Fruit fly (Drosophila melanogaster) whole organism, prepupa: Measurements from ENCODE around the gene Polr2C.
A peak's percentile ranks its signal among the peaks of the same experiment; 100 is the strongest.

ENCODE experiments used
- CG3032 ChIP-seq: fragments of 200-800 bp; optimal IDR thresholded peaks from 2 replicates; lab custom pipeline; 2019; ENCODE audit warnings: missing biosample characterization, mild to moderate bottlenecking, missing genetic modification characterization, moderate library complexity
- CG31627 ChIP-seq: fragments of 200-800 bp; sonication (Bioruptor generic); optimal IDR thresholded peaks from 3 replicates; lab custom pipeline; 2016; ENCODE audit warnings: missing biosample characterization, missing genetic modification characterization
- CG34406 ChIP-seq: fragments of 200-800 bp; sonication (Bioruptor generic); optimal IDR thresholded peaks from 3 replicates; lab custom pipeline; 2016; ENCODE audit warnings: missing biosample characterization, missing genetic modification characterization
- CG3919 ChIP-seq: fragments of 200-800 bp; sonication (Bioruptor generic); optimal IDR thresholded peaks from 3 replicates; lab custom pipeline; 2016; ENCODE audit warnings: missing biosample characterization, missing genetic modification characterization
- CG6808 ChIP-seq: fragments of 200-800 bp; sonication (Bioruptor generic); optimal IDR thresholded peaks from 3 replicates; lab custom pipeline; 2017; ENCODE audit warnings: missing biosample characterization, missing genetic modification characterization, mild to moderate bottlenecking, moderate library complexity, missing genetic modification reagents
- CG6854 ChIP-seq: fragments of 200-800 bp; sonication (Bioruptor generic); optimal IDR thresholded peaks from 2 replicates; lab custom pipeline; 2017; ENCODE audit warnings: missing biosample characterization, mild to moderate bottlenecking, missing genetic modification characterization
- CG8119 ChIP-seq: fragments of 200-800 bp; sonication (Bioruptor generic); IDR thresholded peaks from 3 replicates; pipeline ENCODE4 v1.3.6; 2022; ENCODE audit warnings: missing biosample characterization, missing genetic modification characterization
- CG8319 ChIP-seq: fragments of 200-800 bp; sonication (Bioruptor generic); optimal IDR thresholded peaks from 3 replicates; lab custom pipeline; 2016; ENCODE audit warnings: missing biosample characterization, missing genetic modification characterization
- Eip75B ChIP-seq: fragments of 200-800 bp; sonication (Bioruptor generic); optimal IDR thresholded peaks from 3 replicates; lab custom pipeline; 2016; ENCODE audit warnings: missing biosample characterization, missing genetic modification characterization
- Eip78C ChIP-seq: fragments of 200-800 bp; sonication (Bioruptor generic); peaks from one replicate; lab custom pipeline; 2016; ENCODE audit warnings: missing biosample characterization, missing genetic modification characterization
- Hr38 ChIP-seq: sonication (Bioruptor generic); optimal IDR thresholded peaks from 2 replicates; lab custom pipeline; 2016; ENCODE audit warnings: missing biosample characterization, missing genetic modification characterization
- Hr4 ChIP-seq: fragments of 200-800 bp; sonication (Bioruptor generic); optimal IDR thresholded peaks from 3 replicates; lab custom pipeline; 2016; ENCODE audit warnings: missing biosample characterization, missing genetic modification characterization
- OdsH ChIP-seq: fragments of 200-800 bp; sonication (Bioruptor generic); optimal IDR thresholded peaks from 3 replicates; lab custom pipeline; 2016; ENCODE audit warnings: missing biosample characterization, missing genetic modification characterization
- Sox14 ChIP-seq: fragments of 200-800 bp; sonication (Bioruptor generic); optimal IDR thresholded peaks from 3 replicates; lab custom pipeline; 2016; ENCODE audit warnings: missing biosample characterization, missing genetic modification characterization
- achi ChIP-seq: fragments of 200-800 bp; sonication (Bioruptor generic); optimal IDR thresholded peaks from 3 replicates; lab custom pipeline; 2016; ENCODE audit warnings: missing biosample characterization, missing genetic modification characterization
- acj6 ChIP-seq: fragments of 200-800 bp; sonication (Bioruptor generic); optimal IDR thresholded peaks from 3 replicates; lab custom pipeline; 2016; ENCODE audit warnings: missing biosample characterization, missing genetic modification characterization
- dac ChIP-seq: fragments of 200-800 bp; sonication (Bioruptor generic); optimal IDR thresholded peaks from 2 replicates; lab custom pipeline; 2017; ENCODE audit warnings: missing biosample characterization, mild to moderate bottlenecking, missing genetic modification characterization
- dsx ChIP-seq: fragments of 200-800 bp; optimal IDR thresholded peaks from 3 replicates; lab custom pipeline; 2019; ENCODE audit warnings: missing biosample characterization, mild to moderate bottlenecking, missing genetic modification characterization, moderate library complexity; ENCODE audit not compliant: poor library complexity, severe bottlenecking
- eg ChIP-seq: fragments of 200-800 bp; sonication (Bioruptor generic); IDR thresholded peaks from 3 replicates; pipeline ENCODE4 v1.3.6; 2022; ENCODE audit warnings: missing biosample characterization, missing genetic modification characterization
- esn ChIP-seq: fragments of 200-800 bp; sonication (Bioruptor generic); optimal IDR thresholded peaks from 2 replicates; lab custom pipeline; 2016; ENCODE audit warnings: missing biosample characterization, mild to moderate bottlenecking, missing genetic modification characterization, moderate library complexity
- fd59A ChIP-seq: fragments of 200-800 bp; sonication (Bioruptor generic); optimal IDR thresholded peaks from 2 replicates; lab custom pipeline; 2017; ENCODE audit warnings: missing biosample characterization, mild to moderate bottlenecking, missing genetic modification characterization, missing genetic modification reagents
- fd85E ChIP-seq: fragments of 200-800 bp; sonication (Bioruptor generic); optimal IDR thresholded peaks from 3 replicates; lab custom pipeline; 2016; ENCODE audit warnings: missing biosample characterization, missing genetic modification characterization
- fkh ChIP-seq: fragments of 200-800 bp; sonication (Bioruptor generic); optimal IDR thresholded peaks from 3 replicates; lab custom pipeline; 2017; ENCODE audit warnings: missing biosample characterization, mild to moderate bottlenecking, missing genetic modification characterization, moderate library complexity
- net ChIP-seq: fragments of 200-800 bp; sonication (Bioruptor generic); optimal IDR thresholded peaks from 3 replicates; lab custom pipeline; 2016; ENCODE audit warnings: missing biosample characterization, missing genetic modification characterization
- svp ChIP-seq: fragments of 200-800 bp; sonication (Bioruptor generic); peaks from one replicate; lab custom pipeline; 2016; ENCODE audit warnings: missing biosample characterization, missing genetic modification characterization
- topi ChIP-seq: fragments of 200-800 bp; sonication (Bioruptor generic); optimal IDR thresholded peaks from 3 replicates; lab custom pipeline; 2016; ENCODE audit warnings: missing biosample characterization, missing genetic modification characterization
- vri ChIP-seq: fragments of 200-800 bp; sonication (Bioruptor generic); optimal IDR thresholded peaks from 3 replicates; lab custom pipeline; 2016; ENCODE audit warnings: missing biosample characterization, mild to moderate bottlenecking, missing genetic modification characterization

Polr2C gene

dm6 chr2L:13833058-13833457 lies at the start of gene Polr2C, which contains the start of the genes GatC and PolG2:
Gene Polr2C, plus strand, starts transcription at chr2L:13833337.
Gene GatC, minus strand, starts transcription at chr2L:13833105.
Gene PolG2, minus strand, starts transcription at chr2L:13833105.
- TF ChIP-seq dac (GFP tag; lab: Kevin White, UChicago) (no peak), CG6854 (GFP tag; lab: Kevin White, UChicago) (no peak), eg (GFP tag; lab: Robert Waterston, UW) (0 out of 3 replicates have a peak, but pooled peaks have one; percentile 15), esn (GFP tag; lab: Kevin White, UChicago) (peak; percentile 14), CG6808 (GFP tag; lab: Kevin White, UChicago) (no peak), topi (GFP tag; lab: Kevin White, UChicago) (no peak), CG34406 (GFP tag; lab: Kevin White, UChicago) (no peak), CG31627 (GFP tag; lab: Kevin White, UChicago) (peak; percentile 26), CG3032 (tag; lab: Kevin White, UChicago) (peak; percentile 8), fd59A (GFP tag; lab: Kevin White, UChicago) (no peak), CG8119 (GFP tag; lab: Robert Waterston, UW) (0 out of 3 replicates have a peak, but pooled peaks have one; percentile 12)

DNA sequence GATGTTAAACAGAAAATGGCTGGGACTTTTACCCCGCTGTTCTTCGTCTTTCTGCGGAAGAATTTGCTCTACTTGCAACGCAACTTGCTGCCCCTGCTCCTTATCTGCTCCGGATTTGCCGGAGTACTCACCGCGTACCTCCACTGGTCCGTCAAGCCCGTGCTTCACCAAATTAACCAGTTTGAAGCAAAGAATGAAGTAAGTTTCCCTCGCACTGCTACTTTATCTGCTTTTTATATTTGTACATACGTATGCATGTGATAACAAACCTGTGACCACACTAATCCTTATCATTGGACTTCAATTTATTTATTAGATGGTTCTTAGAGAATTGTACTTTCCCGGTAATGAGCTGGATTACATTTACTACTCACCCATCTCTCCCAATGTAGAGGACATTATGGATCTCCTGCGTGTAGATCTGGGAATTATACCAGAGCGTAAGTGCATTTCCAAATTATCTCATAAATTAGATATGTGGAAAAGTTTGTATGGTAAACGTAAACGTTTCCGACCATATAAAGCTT lies 48.9 kb upstream of the Polr2C start, which contains the start of gene CG16890:
TSS of gene CG16890 (minus strand) at position 184 of the 527 bp plus-strand sequence.
- TF ChIP-seq Eip75B (GFP tag; lab: Kevin White, UChicago) (no peak), vri (GFP tag; lab: Kevin White, UChicago) (peak; percentile 53), Eip78C (GFP tag; lab: Kevin White, UChicago) (peak; percentile 44), Sox14 (peak; percentile 2)
- TF ChIP-seq, all 60 proteins: peak for 3

DNA sequence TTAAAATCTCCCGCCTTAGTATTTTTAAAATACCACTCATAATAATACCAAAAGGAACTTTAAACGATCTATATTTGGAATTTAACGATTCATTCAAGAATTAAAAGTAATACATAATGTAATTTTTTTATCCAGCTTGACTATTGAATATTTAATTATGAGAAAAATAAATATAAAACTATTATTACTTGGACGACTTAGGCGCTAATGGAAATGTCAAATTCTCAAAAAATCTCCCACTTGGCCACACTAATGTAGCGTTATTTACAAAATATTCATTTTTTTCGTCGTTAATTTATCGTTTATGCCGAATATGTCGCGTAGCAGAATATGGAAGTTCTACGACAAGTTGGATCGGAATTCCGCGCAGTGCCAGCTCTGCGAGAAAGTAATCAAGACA lies 42.4 kb upstream of the Polr2C start, which contains the start of gene CG16863:
TSS of gene CG16863 (plus strand) at position 245 of the 400 bp plus-strand sequence.
- no peak for TF ChIP-seq Hr4
- no peak for TF ChIP-seq CG8319 (GFP tag; lab: Kevin White, UChicago)
- TF ChIP-seq topi (GFP tag; lab: Kevin White, UChicago) = no peak
- no peak for TF ChIP-seq acj6
- no peak for TF ChIP-seq fd85E (GFP tag; lab: Kevin White, UChicago)
- no peak for TF ChIP-seq net (GFP tag; lab: Kevin White, UChicago)
- no peak for TF ChIP-seq achi (GFP tag; lab: Kevin White, UChicago)
- no peak for TF ChIP-seq CG3919 (GFP tag; lab: Kevin White, UChicago)

DNA sequence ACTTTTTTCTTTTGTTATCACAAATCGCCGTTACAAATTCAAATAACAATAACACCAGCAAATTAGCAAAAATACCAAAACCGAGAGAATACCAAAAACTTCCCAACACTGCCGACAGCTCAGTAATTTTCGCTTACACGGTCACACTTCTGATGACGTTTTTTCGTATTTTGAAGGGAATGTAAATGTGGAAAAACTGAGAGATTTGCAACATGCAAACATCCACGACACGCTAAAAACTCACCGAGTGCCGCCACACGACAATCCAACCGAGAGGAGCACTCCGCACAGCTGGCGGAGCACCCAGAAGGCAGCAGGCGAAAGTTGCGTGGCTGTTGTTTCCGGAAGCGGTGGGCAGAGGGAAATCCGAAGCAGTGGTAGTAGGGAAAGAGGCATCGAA lies 39.7 kb upstream of the Polr2C start, which contains the start of gene Sec71:
TSS of gene Sec71 (plus strand) at position 117 of the 400 bp plus-strand sequence.
- TF ChIP-seq CG6854 (GFP tag; lab: Kevin White, UChicago) (peak; percentile 19), dsx (no peak), esn (GFP tag; lab: Kevin White, UChicago) (peak; percentile 11)
- TF ChIP-seq, all 60 proteins: peak for 2

DNA sequence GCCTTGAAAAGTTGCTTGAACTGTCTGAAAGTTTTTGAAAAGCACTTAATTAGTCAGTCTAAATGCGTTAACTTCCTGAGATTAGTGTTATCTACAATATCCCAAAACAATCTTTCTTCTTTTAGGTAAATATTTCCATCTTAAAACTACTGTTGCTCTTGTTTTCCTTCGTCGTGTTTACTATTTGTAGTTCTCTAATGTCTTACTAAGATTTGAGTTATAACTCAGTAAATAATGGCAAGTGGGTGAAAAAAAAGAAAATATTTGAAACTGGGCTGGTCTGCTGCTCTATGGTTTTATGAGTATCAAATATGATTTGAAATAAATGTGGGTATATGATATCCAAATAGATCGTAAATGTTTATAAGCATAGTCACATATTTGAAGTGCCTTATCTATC lies 32.0 kb upstream of the Polr2C start:
- peak; percentile 42 for TF ChIP-seq fkh (GFP tag; lab: Kevin White, UChicago)
- TF ChIP-seq CG6854 (GFP tag; lab: Kevin White, UChicago) = no peak

dm6 chr2L:13802075-13802639 lies 31.0 kb upstream of the Polr2C start:
- TF ChIP-seq CG6808 (GFP tag; lab: Kevin White, UChicago) (no peak), fd85E (GFP tag; lab: Kevin White, UChicago) (no peak), svp (GFP tag; lab: Kevin White, UChicago) (no peak), Hr38 (no peak), OdsH (GFP tag; lab: Kevin White, UChicago) (no peak)
